Fruit fly (Drosophila melanogaster) whole organism, embryonic: ENCODE data around the gene CG5521.

Experiments
- CG10209 ChIP-seq: fragments of 200-800 bp; sonication (Bioruptor generic); optimal IDR thresholded peaks from 3 replicates; lab custom pipeline; 2017; ENCODE audit warnings: missing biosample characterization, mild to moderate bottlenecking, missing genetic modification characterization, missing genetic modification reagents
- CG11247 ChIP-seq: fragments of 200-800 bp; sonication (Bioruptor generic); IDR thresholded peaks from 2 replicates; pipeline ENCODE4 v1.3.6; 2022; ENCODE audit warnings: missing biosample characterization, missing genetic modification characterization
- CG11456 ChIP-seq: fragments of 200-800 bp; sonication (Bioruptor generic); IDR thresholded peaks from 3 replicates; pipeline ENCODE4 v1.3.6; 2022; ENCODE audit warnings: missing biosample characterization, missing genetic modification characterization
- CG11695 ChIP-seq: fragments of 200-800 bp; sonication (Bioruptor generic); IDR thresholded peaks from 3 replicates; pipeline ENCODE4 v1.3.6; 2022; ENCODE audit warnings: missing biosample characterization, missing genetic modification characterization
- CG12155 ChIP-seq: fragments of 200-800 bp; sonication (Bioruptor generic); optimal IDR thresholded peaks from 3 replicates; lab custom pipeline; 2016; ENCODE audit warnings: missing biosample characterization, missing genetic modification characterization
- CG12659 ChIP-seq: fragments of 200-800 bp; sonication (Bioruptor generic); optimal IDR thresholded peaks from 3 replicates; lab custom pipeline; 2017; ENCODE audit warnings: mild to moderate bottlenecking, missing biosample characterization, missing genetic modification reagents, missing genetic modification characterization
- CG1647 ChIP-seq: fragments of 200-800 bp; sonication (Bioruptor generic); optimal IDR thresholded peaks from 3 replicates; lab custom pipeline; 2016; ENCODE audit warnings: missing biosample characterization, missing genetic modification characterization
- CG16863 ChIP-seq: fragments of 200-800 bp; sonication (Bioruptor generic); optimal IDR thresholded peaks from 3 replicates; lab custom pipeline; 2016; ENCODE audit warnings: missing biosample characterization, missing genetic modification characterization
- CG17328 ChIP-seq: fragments of 200-800 bp; sonication (Bioruptor generic); IDR thresholded peaks from 2 replicates; pipeline ENCODE4 v1.3.6; 2022; ENCODE audit warnings: missing biosample characterization, missing genetic modification characterization
- CG17612 ChIP-seq: fragments of 200-800 bp; sonication (Bioruptor generic); IDR thresholded peaks from 2 replicates; pipeline ENCODE4 v1.3.6; 2022; ENCODE audit warnings: missing biosample characterization, missing genetic modification characterization
- CG18619 ChIP-seq: fragments of 200-800 bp; sonication (Bioruptor generic); optimal IDR thresholded peaks from 3 replicates; lab custom pipeline; 2017; ENCODE audit warnings: missing biosample characterization, mild to moderate bottlenecking, missing genetic modification characterization
- CG2199 ChIP-seq: fragments of 200-800 bp; sonication (Bioruptor generic); IDR thresholded peaks from 3 replicates; pipeline ENCODE4 v1.3.6; 2022; ENCODE audit warnings: missing biosample characterization, missing genetic modification characterization
- CG2678 ChIP-seq: fragments of 200-800 bp; sonication (Bioruptor generic); optimal IDR thresholded peaks from 3 replicates; lab custom pipeline; 2019; ENCODE audit warnings: missing biosample characterization, mild to moderate bottlenecking, missing genetic modification characterization, moderate library complexity
- CG2712 ChIP-seq: fragments of 200-800 bp; optimal IDR thresholded peaks from 3 replicates; lab custom pipeline; 2019; ENCODE audit warnings: missing biosample characterization, mild to moderate bottlenecking, missing genetic modification characterization, moderate library complexity
- CG32767 ChIP-seq: fragments of 200-800 bp; sonication (Bioruptor generic); IDR thresholded peaks from 2 replicates; pipeline ENCODE4 v1.3.6; 2022; ENCODE audit warnings: missing biosample characterization, missing genetic modification characterization
- CoRest ChIP-seq: fragments of 200-800 bp; sonication (Bioruptor generic); optimal IDR thresholded peaks from 3 replicates; lab custom pipeline; 2018; ENCODE audit warnings: missing biosample characterization, mild to moderate bottlenecking, missing genetic modification characterization, moderate library complexity
- Dad ChIP-seq: fragments of 200-800 bp; sonication (Bioruptor generic); optimal IDR thresholded peaks from 3 replicates; lab custom pipeline; 2016; ENCODE audit warnings: missing biosample characterization, missing genetic modification characterization
- E2f2 ChIP-seq: fragments of 200-800 bp; sonication (Bioruptor generic); IDR thresholded peaks from 2 replicates; pipeline ENCODE4 v1.3.6; 2022; ENCODE audit warnings: missing biosample characterization, missing genetic modification characterization
- Gug ChIP-seq: fragments of 200-800 bp; sonication (Bioruptor generic); IDR thresholded peaks from 4 replicates; pipeline ENCODE4 v1.3.6; 2022; ENCODE audit warnings: missing biosample characterization, missing genetic modification characterization
- HLH3B ChIP-seq: fragments of 200-800 bp; sonication (Bioruptor generic); IDR thresholded peaks from 2 replicates; pipeline ENCODE4 v1.3.6; 2022; ENCODE audit warnings: missing biosample characterization, missing genetic modification characterization
- Hr51 ChIP-seq, 2 experiments: fragments of 200-800 bp; sonication (Bioruptor generic); optimal IDR thresholded peaks; 2 replicates in 1 of 2; 3 replicates in 1 of 2; lab custom pipeline; 2016 to 2018; ENCODE audit warnings: missing biosample characterization in 2 of 2, missing genetic modification characterization in 2 of 2, mild to moderate bottlenecking in 1 of 2, moderate library complexity in 1 of 2
- Jarid2 ChIP-seq: fragments of 200-800 bp; sonication (Bioruptor generic); optimal IDR thresholded peaks from 3 replicates; lab custom pipeline; 2017; ENCODE audit warnings: mild to moderate bottlenecking, missing biosample characterization, missing genetic modification reagents, missing genetic modification characterization
- Oli ChIP-seq: fragments of 200-800 bp; sonication (Bioruptor generic); optimal IDR thresholded peaks from 2 replicates; lab custom pipeline; 2018; ENCODE audit warnings: missing biosample characterization, mild to moderate bottlenecking, missing genetic modification characterization, moderate library complexity
- PHDP ChIP-seq: fragments of 200-800 bp; sonication (Bioruptor generic); optimal IDR thresholded peaks from 3 replicates; lab custom pipeline; 2018; ENCODE audit warnings: missing biosample characterization, mild to moderate bottlenecking, missing genetic modification characterization, moderate library complexity
- Ptx1 ChIP-seq: fragments of 200-800 bp; sonication (Bioruptor generic); IDR thresholded peaks from 2 replicates; pipeline ENCODE4 v1.3.6; 2022; ENCODE audit warnings: missing biosample characterization, missing genetic modification characterization
- Six4 ChIP-seq: fragments of 200-800 bp; sonication (Bioruptor generic); optimal IDR thresholded peaks from 2 replicates; lab custom pipeline; 2016; ENCODE audit warnings: missing biosample characterization, missing genetic modification characterization
- Sox102F ChIP-seq: fragments of 200-800 bp; sonication (Bioruptor generic); optimal IDR thresholded peaks from 2 replicates; lab custom pipeline; 2018; ENCODE audit warnings: missing biosample characterization, mild to moderate bottlenecking, missing genetic modification characterization, moderate library complexity
- Xrp1 ChIP-seq: fragments of 200-800 bp; sonication (Bioruptor generic); IDR thresholded peaks from 2 replicates; pipeline ENCODE4 v1.3.6; 2022; ENCODE audit warnings: missing biosample characterization, missing genetic modification characterization
- chm ChIP-seq: fragments of 200-800 bp; sonication (Bioruptor generic); IDR thresholded peaks from 2 replicates; pipeline ENCODE4 v1.3.6; 2022; ENCODE audit warnings: missing biosample characterization, missing genetic modification characterization
- dysf ChIP-seq: fragments of 200-800 bp; sonication (Bioruptor generic); IDR thresholded peaks from 3 replicates; pipeline ENCODE4 v1.3.6; 2022; ENCODE audit warnings: missing biosample characterization, missing genetic modification characterization
- esg ChIP-seq: fragments of 200-800 bp; sonication (Bioruptor generic); conservative IDR thresholded peaks from 2 replicates; pipeline ENCODE4 v1.3.6; 2022; ENCODE audit warnings: missing biosample characterization, missing genetic modification characterization
- h ChIP-seq: fragments of >200 bp; optimal IDR thresholded peaks from 2 replicates; lab custom pipeline; 2017
- hkb ChIP-seq, 2 experiments: fragments of 200-800 bp in 1 of 2; fragments of >200 bp in 1 of 2; sonication (Bioruptor generic) in 1 of 2; IDR thresholded peaks in 1 of 2; optimal IDR thresholded peaks in 1 of 2; 2 replicates each; pipeline versions ENCODE4 v1.3.6 to Lab custom; 2017 to 2022; ENCODE audit warnings: missing biosample characterization in 1 of 2, missing genetic modification characterization in 1 of 2
- ind ChIP-seq: fragments of 200-800 bp; sonication (Bioruptor generic); optimal IDR thresholded peaks from 3 replicates; lab custom pipeline; 2016; ENCODE audit warnings: missing biosample characterization, missing genetic modification characterization
- lab ChIP-seq: fragments of 200-800 bp; sonication (Bioruptor generic); optimal IDR thresholded peaks from 3 replicates; lab custom pipeline; 2017; ENCODE audit warnings: missing biosample characterization, missing genetic modification characterization, mild to moderate bottlenecking, moderate library complexity, missing genetic modification reagents
- lbe ChIP-seq: fragments of 200-800 bp; sonication (Bioruptor generic); optimal IDR thresholded peaks from 2 replicates; lab custom pipeline; 2016; ENCODE audit warnings: missing biosample characterization, mild to moderate bottlenecking, missing genetic modification characterization
- lov ChIP-seq, 2 experiments: fragments of 200-800 bp in 1 of 2; fragments of >200 bp in 1 of 2; sonication (Bioruptor generic) in 1 of 2; IDR thresholded peaks in 1 of 2; optimal IDR thresholded peaks in 1 of 2; 2 replicates in 1 of 2; 3 replicates in 1 of 2; pipeline versions ENCODE4 v1.3.6 to Lab custom; 2017 to 2022; ENCODE audit warnings: missing biosample characterization in 1 of 2, missing genetic modification characterization in 1 of 2
- nmo ChIP-seq: fragments of 200-800 bp; sonication (Bioruptor generic); optimal IDR thresholded peaks from 2 replicates; lab custom pipeline; 2018; ENCODE audit warnings: missing biosample characterization, mild to moderate bottlenecking, missing genetic modification characterization, moderate library complexity
- pan ChIP-seq, 4 experiments: fragments of >200 bp in 3 of 4; fragments of 200-800 bp in 1 of 4; sonication (Bioruptor generic) in 1 of 4; optimal IDR thresholded peaks in 3 of 4; IDR thresholded peaks in 1 of 4; 2 replicates each; pipeline versions ENCODE4 v1.3.6 to Lab custom; 2017 to 2022; ENCODE audit warnings: missing biosample characterization in 2 of 4, missing genetic modification characterization in 2 of 4, mixed read lengths in 1 of 4
- row ChIP-seq: fragments of 200-800 bp; sonication (Bioruptor generic); IDR thresholded peaks from 3 replicates; pipeline ENCODE4 v1.3.6; 2022; ENCODE audit warnings: missing biosample characterization, missing genetic modification characterization
- run ChIP-seq: fragments of 200-800 bp; sonication (Bioruptor generic); optimal IDR thresholded peaks from 3 replicates; lab custom pipeline; 2018; ENCODE audit warnings: missing biosample characterization, mild to moderate bottlenecking, missing genetic modification characterization
- so ChIP-seq: fragments of 200-800 bp; sonication (Bioruptor generic); IDR thresholded peaks from 3 replicates; pipeline ENCODE4 v1.3.6; 2022; ENCODE audit warnings: missing biosample characterization, missing genetic modification characterization
- sr ChIP-seq: fragments of 200-800 bp; sonication (Bioruptor generic); IDR thresholded peaks from 3 replicates; pipeline ENCODE4 v1.3.6; 2022; ENCODE audit warnings: missing biosample characterization, missing genetic modification characterization
- trem ChIP-seq: fragments of 200-800 bp; optimal IDR thresholded peaks from 3 replicates; lab custom pipeline; 2019; ENCODE audit warnings: missing biosample characterization, mild to moderate bottlenecking, missing genetic modification characterization, moderate library complexity
- vfl ChIP-seq: fragments of 200-800 bp; sonication (Bioruptor generic); optimal IDR thresholded peaks from 2 replicates; lab custom pipeline; 2016; ENCODE audit warnings: missing biosample characterization, missing genetic modification characterization
- vvl ChIP-seq: fragments of 200-800 bp; sonication (Bioruptor generic); IDR thresholded peaks from 2 replicates; pipeline ENCODE4 v1.3.6; 2022; ENCODE audit warnings: missing biosample characterization, missing genetic modification characterization
- wor ChIP-seq: fragments of 200-800 bp; sonication (Bioruptor generic); IDR thresholded peaks from 2 replicates; pipeline ENCODE4 v1.3.6; 2022; ENCODE audit warnings: missing biosample characterization, missing genetic modification characterization

The CG5521 gene

DNA sequence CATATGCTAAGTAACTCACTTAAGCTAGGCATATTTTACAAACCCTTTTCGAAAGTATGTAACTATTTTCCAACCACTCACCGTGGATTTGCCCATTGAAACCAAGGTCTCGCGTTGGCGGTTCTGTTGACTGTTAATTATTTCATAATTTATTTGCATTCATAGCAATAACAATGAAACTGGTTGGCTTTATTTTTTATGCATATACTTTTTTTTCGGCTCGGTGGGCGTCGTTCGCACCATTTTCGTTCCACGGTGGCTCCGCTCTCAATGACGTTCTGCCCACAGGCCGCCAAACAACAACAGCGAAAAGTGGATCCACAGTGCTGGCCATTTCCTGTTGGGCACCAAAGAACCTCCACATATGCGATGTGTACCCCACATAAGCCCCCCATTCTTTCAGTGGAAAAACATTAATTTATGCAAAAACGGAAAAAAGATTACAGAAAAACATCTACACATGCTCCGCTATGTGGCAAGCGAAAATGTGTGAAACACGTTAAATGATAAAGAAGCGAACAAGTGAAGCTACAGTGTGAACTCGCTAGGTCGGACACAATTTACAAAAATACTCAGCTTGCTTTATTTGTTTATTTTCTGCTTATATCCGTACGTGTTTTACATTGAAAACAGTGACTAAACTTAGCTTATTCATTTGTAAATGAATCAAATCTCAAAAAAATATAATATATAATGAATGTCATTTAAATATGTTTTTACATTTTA, 1.0 kb downstream of the CG5521 start (continued):
- TF ChIP-seq CG12659 (GFP tag; lab: Kevin White, UChicago) (peak; percentile 31), vfl (GFP tag; lab: Kevin White, UChicago) (no peak), run (tag; lab: Kevin White, UChicago) (no peak), E2f2 (GFP tag; lab: Robert Waterston, UW) (peak; percentile 27; the same call in 1 of the 2 replicates), CG32767 (GFP tag; lab: Robert Waterston, UW) (0 out of 2 replicates have a peak, but pooled peaks have one; percentile 32), Dad (GFP tag; lab: Kevin White, UChicago) (no peak), CG11456 (GFP tag; lab: Robert Waterston, UW) (peak; percentile 34; the same call in 1 of the 3 replicates), Hr51 (GFP tag; optimal IDR thresholded peaks at IDR 0.05; lab: Kevin White, UChicago) (peak in 1 of 2 experiments; percentile 51), CG10209 (GFP tag; lab: Kevin White, UChicago) (peak; percentile 17), trem (tag; lab: Kevin White, UChicago) (no peak), row (peak; percentile 70), nmo (peak; percentile 35), CG2712 (tag; lab: Kevin White, UChicago) (peak; percentile 16), CG2678 (tag; lab: Kevin White, UChicago) (peak; percentile 57), so (GFP tag; lab: Robert Waterston, UW) (0 out of 3 replicates have a peak, but pooled peaks have one; percentile 20), vvl (GFP tag; lab: Robert Waterston, UW) (peak; percentile 67), lov (optimal IDR thresholded peaks at IDR 0.05; lab: Kevin White, UChicago) (no peak), lov (GFP tag; IDR thresholded peaks at IDR 0.05; lab: Robert Waterston, UW) (0 out of 3 replicates have a peak, but pooled peaks have one; percentile 12), Jarid2 (GFP tag; lab: Kevin White, UChicago) (no peak), hkb (optimal IDR thresholded peaks at IDR 0.05; lab: Kevin White, UChicago) (no peak), hkb (GFP tag; IDR thresholded peaks at IDR 0.05; lab: Robert Waterston, UW) (peak; percentile 46), Gug (GFP tag; lab: Robert Waterston, UW) (peak; percentile 29; the same call in 2 of the 4 replicates), CG12155 (peak; percentile 21), CG17328 (0 out of 2 replicates have a peak, but pooled peaks have one; percentile 21), Ptx1 (GFP tag; lab: Robert Waterston, UW) (peak; percentile 53), Oli (tag; lab: Kevin White, UChicago) (peak; percentile 31), CG11247 (no peak), PHDP (peak; percentile 13), CoRest (tag; lab: Kevin White, UChicago) (peak; percentile 32), CG1647 (no peak), Xrp1 (peak; percentile 40; the same call in 1 of the 2 replicates), lab (GFP tag; lab: Kevin White, UChicago) (no peak), CG11695 (GFP tag; lab: Robert Waterston, UW) (no peak; the same call in 2 of the 3 replicates), h (lab: Kevin White, UChicago) (no peak), sr (GFP tag; lab: Robert Waterston, UW) (peak; percentile 66), pan (optimal IDR thresholded peaks at IDR 0.05; lab: Kevin White, UChicago) (no peak), pan (GFP tag; optimal IDR thresholded peaks at IDR 0.05 in 1 of 2, IDR thresholded peaks at IDR 0.05 in 1 of 2) (peak in 1 of 2 experiments; percentile 24), HLH3B (GFP tag; lab: Robert Waterston, UW) (peak; percentile 36; the same call in 1 of the 2 replicates), lbe (GFP tag; lab: Kevin White, UChicago) (peak; percentile 9), CG18619 (GFP tag; lab: Kevin White, UChicago) (peak; percentile 42), chm (GFP tag; lab: Robert Waterston, UW) (peak; percentile 51; the same call in 1 of the 2 replicates), dysf (GFP tag; lab: Robert Waterston, UW) (peak; percentile 39; the same call in 2 of the 3 replicates), Sox102F (GFP tag; lab: Kevin White, UChicago) (peak; percentile 2), wor (GFP tag; lab: Robert Waterston, UW) (no peak), ind (GFP tag; lab: Kevin White, UChicago) (peak; percentile 29), Six4 (GFP tag; lab: Kevin White, UChicago) (no peak), CG17612 (GFP tag; lab: Robert Waterston, UW) (no peak), CG16863 (no peak), esg (GFP tag; lab: Robert Waterston, UW) (peak; percentile 30; the same call in 1 of the 2 replicates), CG2199 (GFP tag; lab: Robert Waterston, UW) (0 out of 3 replicates have a peak, but pooled peaks have one; percentile 28)
